Worm (Caenorhabditis elegans): ENCODE data around the gene nep-2.

DNA sequence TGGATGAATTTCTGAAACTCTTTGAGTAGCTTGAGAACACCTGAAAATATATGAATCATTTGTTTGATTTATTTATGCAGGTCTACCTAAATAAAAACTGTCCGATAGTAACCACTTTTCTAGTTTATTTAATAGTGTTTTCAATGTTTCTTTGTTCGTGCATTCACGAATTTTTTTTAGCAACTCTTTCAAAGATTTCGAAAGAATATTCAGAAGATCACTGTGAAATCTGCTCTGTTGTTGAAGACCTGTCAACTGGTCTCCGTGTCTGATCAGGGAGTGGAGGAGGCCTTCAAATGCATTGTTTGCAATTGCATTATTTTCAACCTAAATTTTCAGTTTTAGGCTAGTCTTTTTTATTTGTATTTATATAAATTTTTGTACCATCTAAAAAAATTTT lies 15.6 kb downstream of the nep-2 start, which contains the start of gene T05A8.1:
- no peak for TF ChIP-seq nhr-28 (tag; optimal IDR thresholded peaks at IDR 0.05)
- TF ChIP-seq bed-3 (GFP tag; optimal IDR thresholded peaks at IDR 0.05) = no peak
- TF ChIP-seq elt-1 (tag; optimal IDR thresholded peaks at IDR 0.05; ENCODE audit: borderline replicate concordance, insufficient read depth) = no peak
- no peak for TF ChIP-seq unc-120 (tag; optimal IDR thresholded peaks at IDR 0.05; ENCODE audit: poor library complexity, severe bottlenecking)
- no peak for TF ChIP-seq tbx-8 (GFP tag; optimal IDR thresholded peaks at IDR 0.05)
- TF ChIP-seq snpc-4 (tag; optimal IDR thresholded peaks at IDR 0.05) = no peak
- no peak for TF ChIP-seq nhr-76 (tag; optimal IDR thresholded peaks at IDR 0.05)
- TF ChIP-seq unc-62 (GFP tag; optimal IDR thresholded peaks at IDR 0.05) = no peak
- no peak for TF ChIP-seq nhr-12 (tag; optimal IDR thresholded peaks at IDR 0.05)
- no peak for TF ChIP-seq mep-1 (tag; optimal IDR thresholded peaks at IDR 0.05)
- TF ChIP-seq lsy-2 (tag; optimal IDR thresholded peaks at IDR 0.05) = no peak
- no peak for TF ChIP-seq nhr-237 (tag; optimal IDR thresholded peaks at IDR 0.05)
